Worm (Caenorhabditis elegans) whole organism, L1 larva: ENCODE results near the gene B0393.9.

Source experiments
- C04F5.9 ChIP-seq: sonication (generic microtip); optimal IDR thresholded peaks from 2 replicates; lab custom pipeline; 2016; ENCODE audit warnings: missing genetic modification characterization, missing compliant biosample characterization
- aha-1 ChIP-seq: fragments of 150-350 bp; optimal IDR thresholded peaks from 2 replicates; lab custom pipeline; 2014; ENCODE audit warnings: missing biosample characterization, missing genetic modification characterization
- aly-2 ChIP-seq: fragments of 150-350 bp; optimal IDR thresholded peaks from 2 replicates; lab custom pipeline; 2014; ENCODE audit warnings: missing biosample characterization, missing genetic modification characterization
- ama-1 ChIP-seq: fragments of 150-350 bp; optimal IDR thresholded peaks from 2 replicates; lab custom pipeline; 2014
- blmp-1 ChIP-seq: fragments of 150-350 bp; optimal IDR thresholded peaks from 2 replicates; lab custom pipeline; 2014; ENCODE audit warnings: missing biosample characterization, missing genetic modification characterization
- ceh-8 ChIP-seq: fragments of 200-800 bp; sonication (Bioruptor generic); optimal IDR thresholded peaks from 2 replicates; lab custom pipeline; 2018; ENCODE audit warnings: mild to moderate bottlenecking, missing genetic modification characterization, moderate library complexity, missing compliant biosample characterization
- ceh-82 ChIP-seq, 3 experiments: fragments of 150-350 bp in 1 of 3; sonication (generic microtip) in 2 of 3; optimal IDR thresholded peaks; 2 replicates each; lab custom pipeline; 2014 to 2017; ENCODE audit warnings: missing biosample characterization in 3 of 3, missing genetic modification characterization in 3 of 3
- ceh-90 ChIP-seq: sonication (generic microtip); optimal IDR thresholded peaks from 2 replicates; lab custom pipeline; 2016; ENCODE audit warnings: missing genetic modification characterization, missing compliant biosample characterization
- dpl-1 ChIP-seq, 3 experiments: fragments of 150-350 bp in 2 of 3; sonication (generic microtip) in 1 of 3; optimal IDR thresholded peaks; 2 replicates each; lab custom pipeline; 2014 to 2017; ENCODE audit warnings: missing biosample characterization in 3 of 3, missing genetic modification characterization in 3 of 3, missing genetic modification reagents in 3 of 3
- efl-1 ChIP-seq, 4 experiments: fragments of 150-350 bp; optimal IDR thresholded peaks in 3 of 4; peaks in 1 of 4; 1 replicate in 1 of 4; 2 replicates in 3 of 4; lab custom pipeline; 2014; ENCODE audit warnings: missing biosample characterization in 2 of 4, missing genetic modification characterization in 2 of 4, missing genetic modification reagents in 2 of 4
- egl-13 ChIP-seq: sonication (generic microtip); optimal IDR thresholded peaks from 2 replicates; lab custom pipeline; 2016; ENCODE audit warnings: missing genotype, missing genetic modification reagents, missing genetic modification characterization, missing compliant biosample characterization
- egl-27 ChIP-seq, 2 experiments: fragments of 150-350 bp in 1 of 2; sonication (generic microtip); optimal IDR thresholded peaks; 3 replicates each; lab custom pipeline; 2017 to 2018; ENCODE audit warnings: missing biosample characterization in 2 of 2, missing genetic modification characterization in 2 of 2, missing genetic modification reagents in 2 of 2
- elt-2 ChIP-seq: sonication (generic microtip); optimal IDR thresholded peaks from 2 replicates; lab custom pipeline; 2016; ENCODE audit warnings: missing genetic modification characterization, mild to moderate bottlenecking, inconsistent platforms, missing compliant biosample characterization, missing genetic modification reagents
- fkh-10 ChIP-seq: sonication (generic microtip); optimal IDR thresholded peaks from 2 replicates; lab custom pipeline; 2017; ENCODE audit warnings: missing biosample characterization, missing genetic modification reagents, missing genetic modification characterization
- grh-1 ChIP-seq: fragments of 200-800 bp; sonication (Bioruptor generic); IDR thresholded peaks from 2 replicates; pipeline ENCODE4 v1.3.6; 2022; ENCODE audit warnings: missing genetic modification reagents, missing genetic modification characterization, missing compliant biosample characterization
- hlh-17 ChIP-seq: fragments of 200-800 bp; sonication (Bioruptor generic); optimal IDR thresholded peaks from 2 replicates; lab custom pipeline; 2018; ENCODE audit warnings: missing genetic modification characterization, mild to moderate bottlenecking, missing compliant biosample characterization, moderate library complexity, borderline replicate concordance
- hlh-4 ChIP-seq: sonication (generic microtip); optimal IDR thresholded peaks from 2 replicates; lab custom pipeline; 2016; ENCODE audit warnings: mild to moderate bottlenecking, missing genetic modification characterization, missing compliant biosample characterization
- hpl-2 ChIP-seq: fragments of 150-350 bp; optimal IDR thresholded peaks from 2 replicates; lab custom pipeline; 2014; ENCODE audit warnings: missing biosample characterization, missing genetic modification reagents, missing genetic modification characterization
- isw-1 ChIP-seq: fragments of 200-800 bp; sonication (Bioruptor generic); IDR thresholded peaks from 2 replicates; pipeline ENCODE4 v1.3.6; 2022; ENCODE audit warnings: missing genetic modification characterization, missing compliant biosample characterization
- jun-1 ChIP-seq: fragments of 150-350 bp; optimal IDR thresholded peaks from 2 replicates; lab custom pipeline; 2014; ENCODE audit warnings: missing biosample characterization, missing genetic modification reagents, missing genetic modification characterization
- lin-13 ChIP-seq: fragments of 150-350 bp; optimal IDR thresholded peaks from 2 replicates; lab custom pipeline; 2014; ENCODE audit warnings: missing biosample characterization, missing genetic modification reagents, missing genetic modification characterization
- lin-14 ChIP-seq: fragments of 200-800 bp; sonication (Bioruptor generic); optimal IDR thresholded peaks from 2 replicates; lab custom pipeline; 2018; ENCODE audit warnings: mild to moderate bottlenecking, missing genetic modification characterization, moderate library complexity, missing compliant biosample characterization
- lin-15B ChIP-seq: fragments of 150-350 bp; sonication (generic microtip); optimal IDR thresholded peaks from 3 replicates; lab custom pipeline; 2014; ENCODE audit warnings: missing biosample characterization, missing genetic modification characterization
- lin-35 ChIP-seq, 2 experiments: fragments of 150-350 bp; optimal IDR thresholded peaks; 2 replicates each; lab custom pipeline; 2014; ENCODE audit warnings: missing biosample characterization in 2 of 2, missing genetic modification characterization in 2 of 2, missing genetic modification reagents in 2 of 2
- lir-3 ChIP-seq: sonication (generic microtip); optimal IDR thresholded peaks from 2 replicates; lab custom pipeline; 2016; ENCODE audit warnings: mild to moderate bottlenecking, missing genetic modification characterization, moderate library complexity, missing compliant biosample characterization; ENCODE audit not compliant: poor library complexity
- mef-2 ChIP-seq: fragments of 150-350 bp; optimal IDR thresholded peaks from 2 replicates; lab custom pipeline; 2014; ENCODE audit warnings: missing biosample characterization, missing genetic modification characterization
- nhr-11 ChIP-seq: fragments of 150-350 bp; optimal IDR thresholded peaks from 2 replicates; lab custom pipeline; 2014; ENCODE audit warnings: missing biosample characterization, missing genetic modification characterization
- nhr-19 ChIP-seq: fragments of 200-800 bp; sonication (Bioruptor generic); conservative IDR thresholded peaks from 2 replicates; pipeline ENCODE4 v1.3.6; 2022; ENCODE audit warnings: missing genetic modification characterization, missing compliant biosample characterization
- nhr-20 ChIP-seq: sonication (generic microtip); optimal IDR thresholded peaks from 2 replicates; lab custom pipeline; 2016; ENCODE audit warnings: mild to moderate bottlenecking, missing genetic modification characterization, missing compliant biosample characterization
- nhr-28 ChIP-seq: fragments of 150-350 bp; optimal IDR thresholded peaks from 2 replicates; lab custom pipeline; 2014; ENCODE audit warnings: missing biosample characterization, missing genetic modification characterization
- nhr-47 ChIP-seq: sonication (generic microtip); optimal IDR thresholded peaks from 2 replicates; lab custom pipeline; 2016; ENCODE audit warnings: mild to moderate bottlenecking, missing genetic modification characterization, moderate library complexity, missing compliant biosample characterization
- nhr-71 ChIP-seq: sonication (generic microtip); optimal IDR thresholded peaks from 2 replicates; lab custom pipeline; 2016; ENCODE audit warnings: mild to moderate bottlenecking, missing genetic modification characterization, moderate library complexity, missing compliant biosample characterization
- nhr-76 ChIP-seq: sonication (generic microtip); optimal IDR thresholded peaks from 2 replicates; lab custom pipeline; 2017; ENCODE audit warnings: missing biosample characterization, missing genetic modification characterization
- nhr-77 ChIP-seq: fragments of 150-350 bp; optimal IDR thresholded peaks from 2 replicates; lab custom pipeline; 2014; ENCODE audit warnings: missing biosample characterization, missing genetic modification characterization
- nhr-85 ChIP-seq: sonication (generic microtip); peaks from one replicate; lab custom pipeline; 2016; ENCODE audit warnings: missing genetic modification characterization, inconsistent platforms, missing compliant biosample characterization
- nhr-90 ChIP-seq: sonication (generic microtip); optimal IDR thresholded peaks from 2 replicates; lab custom pipeline; 2016; ENCODE audit warnings: mild to moderate bottlenecking, missing genetic modification characterization, missing compliant biosample characterization; ENCODE audit not compliant: poor library complexity
- pax-3 ChIP-seq: fragments of 200-800 bp; sonication (Bioruptor generic); optimal IDR thresholded peaks from 2 replicates; lab custom pipeline; 2018; ENCODE audit warnings: mild to moderate bottlenecking, missing genetic modification characterization, moderate library complexity, missing compliant biosample characterization
- pqm-1 ChIP-seq: sonication (generic microtip); optimal IDR thresholded peaks from 3 replicates; lab custom pipeline; 2017; ENCODE audit warnings: missing biosample characterization, missing genetic modification characterization
- snu-23 ChIP-seq: sonication (generic microtip); optimal IDR thresholded peaks from 2 replicates; lab custom pipeline; 2016; ENCODE audit warnings: missing genetic modification characterization, missing compliant biosample characterization
- sox-4 ChIP-seq: sonication (generic microtip); optimal IDR thresholded peaks from 2 replicates; lab custom pipeline; 2016; ENCODE audit warnings: missing genetic modification characterization, missing compliant biosample characterization
- sup-37 ChIP-seq: fragments of 200-800 bp; sonication (Bioruptor generic); optimal IDR thresholded peaks from 2 replicates; lab custom pipeline; 2018; ENCODE audit warnings: mild to moderate bottlenecking, missing genetic modification characterization, missing compliant biosample characterization
- swsn-7 ChIP-seq: sonication (generic microtip); optimal IDR thresholded peaks from 2 replicates; lab custom pipeline; 2016; ENCODE audit warnings: missing genetic modification characterization, missing compliant biosample characterization
- tbx-2 ChIP-seq: sonication (generic microtip); optimal IDR thresholded peaks from 2 replicates; lab custom pipeline; 2016; ENCODE audit warnings: missing genetic modification characterization, missing compliant biosample characterization
- tlp-1 ChIP-seq: fragments of 150-350 bp; optimal IDR thresholded peaks from 2 replicates; lab custom pipeline; 2014; ENCODE audit warnings: missing biosample characterization, missing genetic modification characterization
- unc-130 ChIP-seq: fragments of 150-350 bp; optimal IDR thresholded peaks from 2 replicates; lab custom pipeline; 2017; ENCODE audit warnings: missing biosample characterization, missing genetic modification characterization, inconsistent platforms
- unc-62 ChIP-seq: fragments of 150-350 bp; optimal IDR thresholded peaks from 2 replicates; lab custom pipeline; 2014; ENCODE audit warnings: missing biosample characterization, missing genetic modification reagents, missing genetic modification characterization
- unc-86 ChIP-seq: sonication (generic microtip); optimal IDR thresholded peaks from 2 replicates; lab custom pipeline; 2016; ENCODE audit warnings: missing genetic modification characterization, missing compliant biosample characterization
- unc-98 ChIP-seq: fragments of 200-800 bp; sonication (Bioruptor generic); IDR thresholded peaks from 2 replicates; pipeline ENCODE4 v1.3.6; 2022; ENCODE audit warnings: missing genetic modification characterization, missing compliant biosample characterization
- vab-15 ChIP-seq: sonication (generic microtip); optimal IDR thresholded peaks from 2 replicates; lab custom pipeline; 2017; ENCODE audit warnings: missing genotype, mild to moderate bottlenecking, missing genetic modification characterization, missing compliant biosample characterization
- zag-1 ChIP-seq: fragments of 150-350 bp; optimal IDR thresholded peaks from 2 replicates; lab custom pipeline; 2014; ENCODE audit warnings: missing biosample characterization, missing genetic modification characterization
- ztf-11 ChIP-seq, 2 experiments: sonication (generic microtip); optimal IDR thresholded peaks; 2 replicates each; lab custom pipeline; 2016 to 2017; ENCODE audit warnings: missing genetic modification characterization in 2 of 2, missing biosample characterization in 1 of 2, missing compliant biosample characterization in 1 of 2
- ztf-4 ChIP-seq: fragments of 150-350 bp; optimal IDR thresholded peaks from 2 replicates; lab custom pipeline; 2014; ENCODE audit warnings: missing biosample characterization, missing genetic modification characterization

Gene B0393.9

ce11 chrIII:4754001-4754561 is 25.9 kb downstream of the B0393.9 start, which contains the start of the genes rps-0 and rbg-3 (continued):
- TF ChIP-seq unc-62 (GFP tag; lab: Kevin White, UChicago) (no peak), ztf-4 (tag; lab: Kevin White, UChicago) (peak; percentile 84), jun-1 (tag; lab: Kevin White, UChicago) (peak; percentile 90), blmp-1 (tag; lab: Kevin White, UChicago) (peak; percentile 89), egl-27 (tag; optimal IDR thresholded peaks at IDR 0.05; lab: Kevin White, UChicago) (no peak), lin-35 (GFP tag; optimal IDR thresholded peaks at IDR 0.05; lab: Kevin White, UChicago) (peak; percentile 92 to 95), hlh-17 (GFP tag; lab: Kevin White, UChicago) (no peak), hlh-4 (tag; lab: Kevin White, UChicago) (no peak), unc-98 (GFP tag; lab: Robert Waterston, UW) (no peak; the same call in 1 of the 2 replicates), tlp-1 (no peak), lin-14 (peak; percentile 95), hpl-2 (peak; percentile 55), fkh-10 (peak; percentile 42), nhr-76 (tag; lab: Kevin White, UChicago) (no peak), ceh-90 (tag; lab: Kevin White, UChicago) (peak; percentile 20), aly-2 (tag; lab: Kevin White, UChicago) (peak; percentile 66), isw-1 (GFP tag; lab: Robert Waterston, UW) (peak; percentile 93), lin-13 (GFP tag; lab: Kevin White, UChicago) (peak; percentile 90), nhr-47 (tag; lab: Kevin White, UChicago) (peak; percentile 95), egl-13 (tag; lab: Kevin White, UChicago) (peak; percentile 82), sup-37 (GFP tag; lab: Kevin White, UChicago) (peak; percentile 38), nhr-71 (peak; percentile 97), unc-86 (tag; lab: Kevin White, UChicago) (peak; percentile 88), lin-15B (tag; lab: Kevin White, UChicago) (peak; percentile 92), dpl-1 (GFP tag; optimal IDR thresholded peaks at IDR 0.05; lab: Kevin White, UChicago) (peak; percentile 88 to 93 (median 93)), ceh-82 (tag; optimal IDR thresholded peaks at IDR 0.05; lab: Kevin White, UChicago) (peak; percentile 93 to 94 (median 93)), efl-1 (optimal IDR thresholded peaks at IDR 0.05; lab: Kevin White, UChicago) (peak; percentile 94 to 95), efl-1 (GFP tag; optimal IDR thresholded peaks at IDR 0.05 in 1 of 2; lab: Kevin White, UChicago) (peak; percentile 88 to 99), nhr-77 (tag; lab: Kevin White, UChicago) (peak; percentile 89), grh-1 (peak; percentile 79), mef-2 (peak; percentile 57), swsn-7 (tag; lab: Kevin White, UChicago) (peak; percentile 92), unc-130 (tag; lab: Kevin White, UChicago) (peak; percentile 97), sox-4 (tag; lab: Kevin White, UChicago) (peak; percentile 64), zag-1 (tag; lab: Kevin White, UChicago) (no peak), aha-1 (tag; lab: Kevin White, UChicago) (peak; percentile 2), nhr-85 (peak; percentile 95), nhr-90 (tag; lab: Kevin White, UChicago) (peak; percentile 89), C04F5.9 (tag; lab: Kevin White, UChicago) (peak; percentile 99), nhr-11 (tag; lab: Kevin White, UChicago) (peak; percentile 74), pqm-1 (no peak), ztf-11 (tag; optimal IDR thresholded peaks at IDR 0.05; lab: Kevin White, UChicago) (peak in 1 of 2 experiments; percentile 72), lir-3 (peak; percentile 75), tbx-2 (tag; lab: Kevin White, UChicago) (peak; percentile 93), nhr-19 (GFP tag; lab: Robert Waterston, UW) (peak; percentile 93), nhr-28 (no peak), elt-2 (peak; percentile 49), ceh-8 (GFP tag; lab: Kevin White, UChicago) (peak; percentile 90), nhr-20 (tag; lab: Kevin White, UChicago) (peak; percentile 91), pax-3 (tag; lab: Kevin White, UChicago) (peak; percentile 75), snu-23 (peak; percentile 96), ama-1 (lab: Kevin White, UChicago) (no peak), vab-15 (peak; percentile 77)
